Worm (Caenorhabditis elegans) whole organism, L4 larva: ENCODE results near the gene chil-21.

Source experiments
- aha-1 ChIP-seq: fragments of 150-350 bp; peaks from one replicate; lab custom pipeline; 2014; ENCODE audit warnings: missing biosample characterization, missing genetic modification characterization
- cey-2 ChIP-seq: sonication (generic microtip); optimal IDR thresholded peaks from 3 replicates; lab custom pipeline; 2017; ENCODE audit warnings: missing genetic modification characterization, mild to moderate bottlenecking, missing compliant biosample characterization, antibody characterized with exemption, borderline replicate concordance; ENCODE audit not compliant: insufficient read depth
- dpl-1 ChIP-seq: fragments of 150-350 bp; optimal IDR thresholded peaks from 2 replicates; lab custom pipeline; 2014; ENCODE audit warnings: missing biosample characterization, missing genetic modification reagents, missing genetic modification characterization
- hif-1 ChIP-seq, 2 experiments: sonication (generic microtip); optimal IDR thresholded peaks; 2 replicates each; lab custom pipeline; 2016 to 2017; ENCODE audit warnings: missing compliant biosample characterization in 2 of 2, missing genetic modification characterization in 2 of 2, missing genetic modification reagents in 2 of 2, missing genotype in 2 of 2, mild to moderate bottlenecking in 1 of 2
- hlh-11 ChIP-seq: fragments of 200-800 bp; sonication (Bioruptor generic); optimal IDR thresholded peaks from 2 replicates; lab custom pipeline; 2018; ENCODE audit warnings: mild to moderate bottlenecking, missing genetic modification characterization, missing compliant biosample characterization
- nhr-237 ChIP-seq: sonication (generic microtip); optimal IDR thresholded peaks from 2 replicates; lab custom pipeline; 2017; ENCODE audit warnings: missing biosample characterization, missing genetic modification characterization
- nhr-25 ChIP-seq: sonication (generic microtip); optimal IDR thresholded peaks from 2 replicates; lab custom pipeline; 2017; ENCODE audit warnings: missing genetic modification characterization, mild to moderate bottlenecking, missing compliant biosample characterization, antibody characterized with exemption, moderate library complexity, borderline replicate concordance; ENCODE audit not compliant: insufficient read depth
- nhr-42 ChIP-seq: fragments of 200-800 bp; sonication (Bioruptor generic); IDR thresholded peaks from 2 replicates; pipeline ENCODE4 v1.3.6; 2022; ENCODE audit warnings: missing genetic modification characterization, missing compliant biosample characterization
- nhr-76 ChIP-seq: fragments of 150-350 bp; optimal IDR thresholded peaks from 2 replicates; lab custom pipeline; 2014; ENCODE audit warnings: missing biosample characterization, missing genetic modification characterization

ce11 chrII:9441838-9442237, 19.9 kb downstream of the chil-21 start, which contains the start of gene chil-16:
- TF ChIP-seq hif-1 (tag; optimal IDR thresholded peaks at IDR 0.05; lab: Kevin White, UChicago) (no peak), nhr-76 (tag; lab: Kevin White, UChicago) (no peak), dpl-1 (GFP tag; lab: Kevin White, UChicago) (no peak), aha-1 (tag; lab: Kevin White, UChicago) (no peak), nhr-25 (tag; lab: Kevin White, UChicago) (no peak), nhr-237 (tag; lab: Kevin White, UChicago) (no peak), hlh-11 (no peak), nhr-42 (GFP tag; lab: Robert Waterston, UW) (no peak), cey-2 (tag; lab: Kevin White, UChicago) (no peak)
